Fruit fly (Drosophila melanogaster): ENCODE measurements around the gene CG10859.

Gene CG10859

DNA sequence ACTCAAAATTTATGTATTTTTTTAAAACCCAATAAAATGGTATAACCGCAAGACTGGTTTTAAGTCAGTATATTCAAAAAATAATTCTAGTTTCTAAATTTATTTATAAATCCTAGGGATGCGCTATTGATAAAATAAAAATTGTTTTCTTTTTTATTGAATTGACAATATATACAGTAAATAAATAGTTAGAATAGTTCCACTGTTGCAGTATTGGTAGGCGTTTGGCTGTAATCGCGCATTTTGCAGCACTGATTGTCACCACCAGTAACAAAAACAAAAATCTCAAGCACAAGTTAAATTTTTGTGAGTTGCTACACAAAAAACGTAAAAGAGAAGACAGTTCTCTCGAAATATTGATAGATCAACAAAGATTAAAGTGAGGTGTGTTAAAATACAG, 29.5 kb downstream of the CG10859 start, which contains the start of gene CG31855 (continued):
- TF ChIP-seq dati (GFP tag; IDR thresholded peaks at IDR 0.05) (no peak), Atf3 (GFP tag; optimal IDR thresholded peaks at IDR 0.05) (peak; percentile 11), CG12071 (GFP tag; optimal IDR thresholded peaks at IDR 0.05) (peak; percentile 74), crc (GFP tag; optimal IDR thresholded peaks at IDR 0.05) (peak; percentile 16), CG17568 (GFP tag; optimal IDR thresholded peaks at IDR 0.05) (no peak), E2f2 (GFP tag; IDR thresholded peaks at IDR 0.05) (peak; percentile 49; the same call in 1 of the 2 replicates), CG10366 (GFP tag; IDR thresholded peaks at IDR 0.05) (peak; percentile 76), pum (GFP tag; optimal IDR thresholded peaks at IDR 0.05) (peak; percentile 81), CG32772 (GFP tag; IDR thresholded peaks at IDR 0.05) (peak; percentile 78), pfk (GFP tag; optimal IDR thresholded peaks at IDR 0.05) (peak; percentile 59), gsb (GFP tag; IDR thresholded peaks at IDR 0.05) (peak; percentile 52; the same call in 1 of the 2 replicates), stc (GFP tag; IDR thresholded peaks at IDR 0.05) (peak; percentile 76), cato (GFP tag; optimal IDR thresholded peaks at IDR 0.05; ENCODE audit: borderline replicate concordance) (peak; percentile 47), CG3847 (GFP tag; IDR thresholded peaks at IDR 0.05) (peak; percentile 91), CG14441 (GFP tag; IDR thresholded peaks at IDR 0.05) (peak; percentile 76), BtbVII (GFP tag; optimal IDR thresholded peaks at IDR 0.05) (peak; percentile 76), CG10147 (GFP tag; optimal IDR thresholded peaks at IDR 0.05) (peak; percentile 66), GATAe (GFP tag; conservative IDR thresholded peaks at IDR 0.05) (peak; percentile 30; the same call in 1 of the 2 replicates), emc (GFP tag; optimal IDR thresholded peaks at IDR 0.05) (peak; percentile 3), odd (GFP tag; optimal IDR thresholded peaks at IDR 0.05) (peak; percentile 67), CG8765 (GFP tag; IDR thresholded peaks at IDR 0.05) (no peak; the same call in 1 of the 2 replicates), ttk (GFP tag; IDR thresholded peaks at IDR 0.05) (peak; percentile 69), CG15269 (tag; optimal IDR thresholded peaks at IDR 0.05) (peak; percentile 85), CG31224 (GFP tag; IDR thresholded peaks at IDR 0.05) (peak; percentile 52; the same call in 1 of the 2 replicates), CG6683 (GFP tag; optimal IDR thresholded peaks at IDR 0.05) (peak; percentile 52), D (optimal IDR thresholded peaks at IDR 0.05) (no peak), D (GFP tag; optimal IDR thresholded peaks at IDR 0.05) (peak; percentile 56), Trl (optimal IDR thresholded peaks at IDR 0.05) (no peak), Trl (GFP tag; optimal IDR thresholded peaks at IDR 0.05) (peak; percentile 79), CG11696 (GFP tag; IDR thresholded peaks at IDR 0.05) (peak; percentile 25; the same call in 1 of the 2 replicates), CG12104 (GFP tag; optimal IDR thresholded peaks at IDR 0.05) (peak; percentile 67), CG31365 (tag; optimal IDR thresholded peaks at IDR 0.05) (peak; percentile 17)

- TF ChIP-seq CG30403 (GFP tag; optimal IDR thresholded peaks at IDR 0.05) (peak; percentile 36), Meics (GFP tag; optimal IDR thresholded peaks at IDR 0.05) (peak; percentile 20), Six4 (GFP tag; optimal IDR thresholded peaks at IDR 0.05) (no peak), Atf6 (GFP tag; IDR thresholded peaks at IDR 0.05) (no peak), Rx (GFP tag; IDR thresholded peaks at IDR 0.05) (no peak), sens (GFP tag) (peak; percentile 61), lilli (GFP tag; optimal IDR thresholded peaks at IDR 0.05) (peak; percentile 51), H2.0 (GFP tag; IDR thresholded peaks at IDR 0.05) (no peak), twi (tag; optimal IDR thresholded peaks at IDR 0.05) (peak; percentile 11), CG6791 (GFP tag; IDR thresholded peaks at IDR 0.05; ENCODE audit: partially characterized antibody) (no peak), fu2 (GFP tag; optimal IDR thresholded peaks at IDR 0.05) (no peak), tio (GFP tag; optimal IDR thresholded peaks at IDR 0.05) (no peak), HLH4C (GFP tag; IDR thresholded peaks at IDR 0.05; ENCODE audit: partially characterized antibody) (no peak), Ravus (GFP tag; IDR thresholded peaks at IDR 0.05) (no peak), rib (GFP tag; IDR thresholded peaks at IDR 0.05) (peak; percentile 81; the same call in 1 of the 2 replicates), CG15479 (GFP tag; optimal IDR thresholded peaks at IDR 0.05) (peak; percentile 24), z (GFP tag; IDR thresholded peaks at IDR 0.05) (no peak), Hmx (GFP tag; optimal IDR thresholded peaks at IDR 0.05) (no peak), CG12659 (GFP tag; optimal IDR thresholded peaks at IDR 0.05) (peak; percentile 53), Bdp1 (GFP tag; optimal IDR thresholded peaks at IDR 0.05) (no peak), CG12391 (tag; optimal IDR thresholded peaks at IDR 0.05) (peak; percentile 42), CG31388 (GFP tag; optimal IDR thresholded peaks at IDR 0.05) (no peak)
These were observed 31.1 kb downstream of the CG10859 start, which contains the start of gene Tap42 for dm6 chr2L:13367378-13367777. Gene Tap42 (plus strand): TSS chr2L:13367617.

Measured in whole organism, embryonic.